Worm (Caenorhabditis elegans) whole organism, early embryonic: Measurements from ENCODE around the gene K03H9.3.

Source experiments
- ama-1 ChIP-seq: fragments of 150-350 bp; optimal IDR thresholded peaks from 2 replicates; lab custom pipeline; 2014
- ceh-13 ChIP-seq: fragments of 200-800 bp; sonication (Bioruptor generic); optimal IDR thresholded peaks from 2 replicates; lab custom pipeline; 2018; ENCODE audit warnings: mild to moderate bottlenecking, missing genetic modification characterization, missing compliant biosample characterization
- flt-1 ChIP-seq: fragments of 200-800 bp; sonication (Bioruptor generic); IDR thresholded peaks from 2 replicates; pipeline ENCODE4 v1.3.6; 2022; ENCODE audit warnings: missing genetic modification characterization, missing compliant biosample characterization
- scrt-1 ChIP-seq: fragments of 200-800 bp; sonication (Bioruptor generic); IDR thresholded peaks from 2 replicates; pipeline ENCODE4 v1.3.6; 2022; ENCODE audit warnings: missing genetic modification characterization, missing compliant biosample characterization
- tbx-11 ChIP-seq: fragments of 200-800 bp; sonication (Bioruptor generic); IDR thresholded peaks from 2 replicates; pipeline ENCODE4 v1.3.6; 2022; ENCODE audit warnings: missing genetic modification characterization, missing compliant biosample characterization
- tbx-37 ChIP-seq: fragments of 200-800 bp; sonication (Bioruptor generic); conservative IDR thresholded peaks from 2 replicates; pipeline ENCODE4 v1.3.6; 2022; ENCODE audit warnings: missing genetic modification reagents, missing genetic modification characterization, missing compliant biosample characterization
- tra-4 ChIP-seq: sonication (generic microtip); optimal IDR thresholded peaks from 2 replicates; lab custom pipeline; 2017; ENCODE audit warnings: missing genetic modification characterization, missing compliant biosample characterization

DNA sequence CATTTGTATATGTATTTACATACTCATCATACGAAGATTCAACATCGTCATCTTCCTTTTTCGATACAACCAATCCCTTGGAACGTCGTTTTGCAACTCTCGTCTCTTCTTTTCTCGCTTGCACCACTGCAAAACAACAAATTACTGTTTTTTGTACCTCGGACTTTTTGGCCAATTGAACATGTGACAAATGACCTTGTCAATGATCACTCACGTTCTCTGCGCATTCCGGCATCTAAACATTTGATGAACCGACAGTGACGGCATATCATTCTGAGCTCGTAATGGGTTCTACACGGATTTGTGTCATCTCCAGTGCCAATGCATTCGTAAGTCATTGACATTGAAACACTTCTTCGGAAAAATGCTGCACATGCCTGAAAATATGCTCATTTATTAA is 25.3 kb downstream of the K03H9.3 start:
- TF ChIP-seq tra-4, result no peak
- no peak for TF ChIP-seq tbx-11 (GFP tag; lab: Robert Waterston, UW)
- no peak for TF ChIP-seq ama-1 (lab: Kevin White, UChicago)
- no peak for TF ChIP-seq ceh-13 (GFP tag; lab: Kevin White, UChicago)
- no peak for TF ChIP-seq scrt-1 (GFP tag; lab: Robert Waterston, UW)
- no peak for TF ChIP-seq tbx-37
- no peak for TF ChIP-seq flt-1
